Fruit fly (Drosophila melanogaster): Measurements from ENCODE around the gene CG13081.

Gene CG13081

DNA sequence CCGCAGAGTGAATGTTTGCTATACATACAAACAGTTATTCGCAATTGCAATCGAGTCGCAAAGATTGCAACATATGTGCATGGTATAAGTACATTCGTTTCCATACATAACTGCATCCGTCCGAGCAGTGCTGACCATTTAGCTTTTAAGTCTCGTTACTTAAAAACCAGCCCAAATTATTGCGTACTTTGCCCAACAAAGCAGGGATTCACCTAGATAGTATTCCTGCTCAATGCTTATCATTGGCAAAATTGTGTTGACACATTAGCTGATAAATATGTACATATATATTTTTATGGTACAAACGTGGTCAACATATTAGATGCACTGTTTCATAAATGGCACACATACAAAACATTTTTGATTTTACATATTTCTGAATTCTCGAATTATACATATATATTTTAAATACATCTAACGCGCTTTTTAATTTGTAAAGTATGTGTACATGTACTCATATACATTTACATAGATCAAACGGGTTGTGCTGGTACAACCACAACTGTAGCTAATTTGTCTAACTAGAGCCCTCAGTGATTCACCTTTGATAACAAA is 2.7 kb downstream of the CG13081 start:
- TF ChIP-seq Rel (GFP tag; optimal IDR thresholded peaks at IDR 0.05) (no peak), Rel (tag; optimal IDR thresholded peaks at IDR 0.05) (peak; percentile 96), brk (GFP tag; optimal IDR thresholded peaks at IDR 0.05) (peak; percentile 57), h (GFP tag; optimal IDR thresholded peaks at IDR 0.05) (peak; percentile 19), Hnf4 (GFP tag; optimal IDR thresholded peaks at IDR 0.05) (peak; percentile 14), Myc (optimal IDR thresholded peaks at IDR 0.05) (peak; percentile 16), tai (GFP tag; optimal IDR thresholded peaks at IDR 0.05) (no peak)

DNA sequence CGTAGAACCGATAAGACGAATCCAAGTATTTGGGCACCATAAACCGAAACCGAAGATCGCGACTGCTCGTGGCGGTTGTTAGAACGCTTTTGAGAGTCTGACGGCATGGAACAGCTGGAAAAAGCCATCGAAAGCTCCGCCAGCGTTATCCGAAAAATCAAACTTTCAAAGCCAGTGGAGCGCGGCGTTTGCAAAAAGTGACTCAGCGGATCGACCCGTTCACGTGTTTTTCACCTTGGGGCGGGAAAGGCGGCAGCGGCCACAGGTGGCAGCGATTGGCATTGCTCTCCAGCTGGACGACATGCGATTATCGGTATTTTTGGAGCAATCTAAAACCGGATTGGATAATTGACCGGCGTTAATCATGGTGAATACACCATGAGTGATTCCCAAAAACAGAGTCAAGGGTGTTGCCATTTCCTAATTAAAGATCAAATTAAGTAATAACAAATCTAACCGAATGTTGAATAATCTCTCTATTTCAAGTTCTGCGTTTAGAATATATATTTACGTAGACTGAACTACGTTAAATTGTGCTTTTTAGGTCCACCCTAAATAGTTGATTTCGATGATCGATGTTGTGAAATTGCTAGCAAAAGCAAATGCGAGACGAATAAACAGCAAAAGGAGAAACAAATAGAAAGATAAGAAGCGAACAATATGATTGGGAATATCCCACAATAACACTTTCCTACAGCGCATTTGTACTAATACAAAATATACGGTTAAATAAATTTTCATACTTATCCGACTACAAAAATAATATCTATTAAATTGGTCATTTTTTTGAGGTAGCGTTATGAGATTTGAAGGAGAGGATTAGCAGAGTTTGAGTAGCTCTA is 6.7 kb downstream of the CG13081 start, which contains the start of gene CG10337:
Gene CG10337 (minus strand): TSS at position 91 of the 842 bp plus-strand sequence.
- TF ChIP-seq GATAd (GFP tag; optimal IDR thresholded peaks at IDR 0.05) (no peak), OdsH (GFP tag; optimal IDR thresholded peaks at IDR 0.05) (peak; percentile 10), CG9705 (GFP tag; optimal IDR thresholded peaks at IDR 0.05) (peak; percentile 4), Abd-B (GFP tag; optimal IDR thresholded peaks at IDR 0.05) (no peak), CG32264 (GFP tag; optimal IDR thresholded peaks at IDR 0.05) (peak; percentile 6), psq (GFP tag; optimal IDR thresholded peaks at IDR 0.05) (peak; percentile 86), Hr78 (GFP tag; optimal IDR thresholded peaks at IDR 0.05) (no peak), br (GFP tag; optimal IDR thresholded peaks at IDR 0.05) (peak; percentile 47), Rel (GFP tag; optimal IDR thresholded peaks at IDR 0.05) (no peak), Rel (tag; optimal IDR thresholded peaks at IDR 0.05) (peak; percentile 70), dl (GFP tag; optimal IDR thresholded peaks at IDR 0.05; ENCODE audit: insufficient read depth in 1 of 2, partially characterized antibody in 2 of 2) (peak in 1 of 2 experiments; percentile 7), tai (GFP tag; optimal IDR thresholded peaks at IDR 0.05) (peak; percentile 34), sv (GFP tag; optimal IDR thresholded peaks at IDR 0.05) (peak; percentile 43), h (GFP tag; optimal IDR thresholded peaks at IDR 0.05) (peak; percentile 45), HLH106 (tag; optimal IDR thresholded peaks at IDR 0.05) (peak; percentile 23), Mio (GFP tag; optimal IDR thresholded peaks at IDR 0.05) (no peak), lola (GFP tag; optimal IDR thresholded peaks at IDR 0.05) (no peak), fru (GFP tag; optimal IDR thresholded peaks at IDR 0.05) (peak; percentile 51), ey (GFP tag; optimal IDR thresholded peaks at IDR 0.05) (peak; percentile 35), dsf (GFP tag; optimal IDR thresholded peaks at IDR 0.05; ENCODE audit: borderline replicate concordance) (no peak), Dfd (GFP tag; optimal IDR thresholded peaks at IDR 0.05) (no peak), N (GFP tag; optimal IDR thresholded peaks at IDR 0.05) (no peak), Sp1 (GFP tag; optimal IDR thresholded peaks at IDR 0.05) (peak; percentile 51), foxo (GFP tag; optimal IDR thresholded peaks at IDR 0.05) (peak in 1 of 2 experiments; percentile 59), Hnf4 (GFP tag; optimal IDR thresholded peaks at IDR 0.05) (no peak), woc (GFP tag; optimal IDR thresholded peaks at IDR 0.05) (peak; percentile 14), Jra (GFP tag; optimal IDR thresholded peaks at IDR 0.05) (peak; percentile 60), sage (GFP tag; optimal IDR thresholded peaks at IDR 0.05) (no peak), Dif (GFP tag; optimal IDR thresholded peaks at IDR 0.05; ENCODE audit: partially characterized antibody) (no peak), rgr (GFP tag; optimal IDR thresholded peaks at IDR 0.05) (peak; percentile 38), usp (GFP tag; optimal IDR thresholded peaks at IDR 0.05) (no peak)

DNA sequence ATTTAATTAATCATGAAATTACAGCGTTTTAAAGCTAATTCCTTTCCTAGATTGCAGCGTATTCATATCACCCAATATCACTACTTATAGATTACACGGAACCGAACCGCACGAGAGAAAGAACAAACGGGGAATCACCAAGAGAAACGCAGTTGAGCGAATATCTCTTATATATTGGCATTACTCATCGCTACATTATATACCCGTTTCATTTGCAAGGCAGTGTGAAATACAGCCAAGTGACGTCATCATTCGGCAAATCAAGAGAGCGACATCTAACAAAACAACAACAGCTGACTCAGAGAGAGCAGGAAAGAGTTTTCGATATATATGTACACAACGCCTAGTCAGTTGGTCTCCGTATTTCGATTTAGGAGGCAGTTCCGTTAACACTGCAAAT is 7.8 kb downstream of the CG13081 start, which contains the start of gene Tep4:
Gene Tep4 (plus strand): TSS at position 350 of the 400 bp plus-strand sequence.
- TF ChIP-seq Jra (GFP tag; optimal IDR thresholded peaks at IDR 0.05) (peak; percentile 35), Rel (GFP tag; optimal IDR thresholded peaks at IDR 0.05) (peak; percentile 36), Rel (tag; optimal IDR thresholded peaks at IDR 0.05) (peak; percentile 99), h (GFP tag; optimal IDR thresholded peaks at IDR 0.05) (no peak), Hnf4 (GFP tag; optimal IDR thresholded peaks at IDR 0.05) (no peak), dl (GFP tag; optimal IDR thresholded peaks at IDR 0.05; ENCODE audit: insufficient read depth in 1 of 2, partially characterized antibody in 2 of 2) (peak; percentile 22 to 55)

DNA sequence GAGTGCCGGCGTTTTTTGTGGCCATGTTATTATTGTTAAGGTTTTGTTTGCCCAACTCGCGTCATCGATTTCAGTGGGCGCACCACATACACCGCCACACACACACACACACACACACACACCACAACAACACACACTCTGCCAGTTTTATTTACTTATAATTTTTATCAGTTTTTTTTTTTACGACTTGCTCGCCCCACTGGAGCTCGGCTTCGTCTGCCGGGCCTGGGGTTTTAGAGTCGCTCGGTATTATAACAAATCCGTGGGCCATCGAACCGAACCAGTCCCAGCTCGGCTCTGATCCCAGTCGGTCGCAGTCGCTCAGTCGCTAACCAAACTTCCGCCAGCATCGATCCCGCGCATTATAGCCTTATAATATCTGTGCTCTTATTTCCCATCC is 9.0 kb downstream of the CG13081 start:
- no peak for TF ChIP-seq jim (GFP tag; optimal IDR thresholded peaks at IDR 0.05)
- TF ChIP-seq CrebA (GFP tag; optimal IDR thresholded peaks at IDR 0.05; ENCODE audit: borderline replicate concordance), result no peak
- no peak for TF ChIP-seq Dfd (GFP tag; optimal IDR thresholded peaks at IDR 0.05)
- TF ChIP-seq fru (GFP tag; optimal IDR thresholded peaks at IDR 0.05), result peak; percentile 56
- TF ChIP-seq psq (GFP tag; optimal IDR thresholded peaks at IDR 0.05), result peak; percentile 49
- no peak for TF ChIP-seq dmrt93B (GFP tag; optimal IDR thresholded peaks at IDR 0.05)
- TF ChIP-seq sv (GFP tag; optimal IDR thresholded peaks at IDR 0.05), result no peak
- TF ChIP-seq Hr83 (GFP tag; optimal IDR thresholded peaks at IDR 0.05; ENCODE audit: poor library complexity, severe bottlenecking), result peak; percentile 42
- peak; percentile 1 for TF ChIP-seq OdsH (GFP tag; optimal IDR thresholded peaks at IDR 0.05)
- no peak for TF ChIP-seq dsf (GFP tag; optimal IDR thresholded peaks at IDR 0.05; ENCODE audit: borderline replicate concordance)
- TF ChIP-seq Myc (optimal IDR thresholded peaks at IDR 0.05), result no peak
- TF ChIP-seq Mio (GFP tag; optimal IDR thresholded peaks at IDR 0.05), result no peak
- TF ChIP-seq pan (optimal IDR thresholded peaks at IDR 0.05), result no peak
- peak; percentile 37 for TF ChIP-seq h (GFP tag; optimal IDR thresholded peaks at IDR 0.05)
- TF ChIP-seq brk (GFP tag; optimal IDR thresholded peaks at IDR 0.05), result no peak
- TF ChIP-seq sage (GFP tag; optimal IDR thresholded peaks at IDR 0.05), result no peak
- TF ChIP-seq tai (GFP tag; optimal IDR thresholded peaks at IDR 0.05), result no peak
- TF ChIP-seq HLH106 (tag; optimal IDR thresholded peaks at IDR 0.05), result no peak
- TF ChIP-seq Abd-B (GFP tag; optimal IDR thresholded peaks at IDR 0.05), result no peak
- no peak for TF ChIP-seq ey (GFP tag; optimal IDR thresholded peaks at IDR 0.05)
- TF ChIP-seq GATAd (GFP tag; optimal IDR thresholded peaks at IDR 0.05), result no peak
- no peak for TF ChIP-seq N (GFP tag; optimal IDR thresholded peaks at IDR 0.05)
- TF ChIP-seq CG9705 (GFP tag; optimal IDR thresholded peaks at IDR 0.05), result no peak
- TF ChIP-seq foxo (GFP tag; optimal IDR thresholded peaks at IDR 0.05), result no peak
- TF ChIP-seq Dif (GFP tag; optimal IDR thresholded peaks at IDR 0.05; ENCODE audit: partially characterized antibody), result peak; percentile 8
- no peak for TF ChIP-seq Hr78 (GFP tag; optimal IDR thresholded peaks at IDR 0.05)
- TF ChIP-seq dl (GFP tag; optimal IDR thresholded peaks at IDR 0.05; ENCODE audit: insufficient read depth in 1 of 2, partially characterized antibody in 2 of 2), result no peak

Measured in whole organism, wandering third instar larva.